Worm (Caenorhabditis elegans) whole organism, L3 larva: Measurements from ENCODE around the gene K11H12.8.

Source experiments
- ama-1 ChIP-seq: fragments of 150-350 bp; optimal IDR thresholded peaks from 2 replicates; lab custom pipeline; 2018
- ceh-82 ChIP-seq: fragments of 150-350 bp; optimal IDR thresholded peaks from 2 replicates; lab custom pipeline; 2014; ENCODE audit warnings: missing biosample characterization, missing genetic modification characterization
- fos-1 ChIP-seq: fragments of 150-350 bp; optimal IDR thresholded peaks from 2 replicates; lab custom pipeline; 2014; ENCODE audit warnings: missing biosample characterization, missing genetic modification characterization
- mdl-1 ChIP-seq: fragments of 150-350 bp; optimal IDR thresholded peaks from 2 replicates; lab custom pipeline; 2014; ENCODE audit warnings: missing biosample characterization, missing genetic modification characterization
- nhr-237 ChIP-seq: fragments of 150-350 bp; optimal IDR thresholded peaks from 2 replicates; lab custom pipeline; 2014; ENCODE audit warnings: missing biosample characterization, missing genetic modification characterization
- nhr-43 ChIP-seq: sonication (generic microtip); optimal IDR thresholded peaks from 2 replicates; lab custom pipeline; 2016; ENCODE audit warnings: mild to moderate bottlenecking, missing genetic modification characterization, missing compliant biosample characterization; ENCODE audit not compliant: poor library complexity, severe bottlenecking
- pha-4 ChIP-seq: fragments of 150-350 bp; optimal IDR thresholded peaks from 2 replicates; lab custom pipeline; 2014; ENCODE audit warnings: missing biosample characterization, missing genetic modification reagents, missing genetic modification characterization
- snpc-4 ChIP-seq: fragments of 150-350 bp; optimal IDR thresholded peaks from 2 replicates; lab custom pipeline; 2014; ENCODE audit warnings: missing biosample characterization, missing genetic modification characterization
- unc-39 ChIP-seq: sonication (generic microtip); optimal IDR thresholded peaks from 4 replicates; lab custom pipeline; 2017; ENCODE audit warnings: missing biosample characterization, missing genetic modification characterization
- ztf-11 ChIP-seq: fragments of 150-350 bp; optimal IDR thresholded peaks from 2 replicates; lab custom pipeline; 2014; ENCODE audit warnings: missing biosample characterization, missing genetic modification characterization

DNA sequence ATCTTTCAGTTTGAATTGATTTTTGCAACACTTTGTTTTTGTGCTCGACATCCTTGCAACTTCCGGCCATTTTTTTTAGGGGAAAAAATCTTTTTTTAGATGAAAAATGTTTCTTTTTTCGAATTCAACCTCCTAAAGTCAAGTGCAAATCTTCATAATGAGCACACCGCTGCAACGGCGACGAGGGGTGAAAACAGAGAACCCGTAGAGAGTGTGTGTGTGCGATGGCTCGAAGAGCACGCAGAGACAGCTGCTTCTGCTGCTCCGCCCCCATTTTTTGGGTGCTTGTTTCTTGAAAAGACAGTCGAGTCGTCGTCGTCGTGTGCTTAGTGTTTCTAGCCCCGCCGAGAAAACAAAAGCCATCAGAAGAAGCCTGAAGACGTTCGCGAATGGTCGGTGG, 49.1 kb upstream of the K11H12.8 start, which contains the start of gene inx-18:
- no peak for TF ChIP-seq nhr-237 (tag; lab: Kevin White, UChicago)
- TF ChIP-seq snpc-4: no peak
- TF ChIP-seq ztf-11: no peak
- no peak for TF ChIP-seq pha-4 (tag; lab: Kevin White, UChicago)
- TF ChIP-seq unc-39 (tag; lab: Kevin White, UChicago): no peak
- no peak for TF ChIP-seq ceh-82 (tag; lab: Kevin White, UChicago)
- no peak for TF ChIP-seq mdl-1
- no peak for TF ChIP-seq fos-1
- TF ChIP-seq ama-1 (lab: Kevin White, UChicago): no peak
- no peak for TF ChIP-seq nhr-43
